Worm (Caenorhabditis elegans) whole organism, L4/young adult: ENCODE data around the gene ugt-43.

Source experiments
- W03F9.2 ChIP-seq: fragments of 150-350 bp; optimal IDR thresholded peaks from 2 replicates; lab custom pipeline; 2014; ENCODE audit warnings: missing biosample characterization, missing genetic modification characterization
- dao-5 ChIP-seq: sonication (generic microtip); optimal IDR thresholded peaks from 2 replicates; lab custom pipeline; 2016; ENCODE audit warnings: missing genotype, missing genetic modification characterization, moderate library complexity, missing compliant biosample characterization
- him-1 ChIP-seq: sonication (generic microtip); optimal IDR thresholded peaks from 2 replicates; lab custom pipeline; 2016; ENCODE audit warnings: missing genotype, missing genetic modification reagents, missing genetic modification characterization, missing compliant biosample characterization

DNA sequence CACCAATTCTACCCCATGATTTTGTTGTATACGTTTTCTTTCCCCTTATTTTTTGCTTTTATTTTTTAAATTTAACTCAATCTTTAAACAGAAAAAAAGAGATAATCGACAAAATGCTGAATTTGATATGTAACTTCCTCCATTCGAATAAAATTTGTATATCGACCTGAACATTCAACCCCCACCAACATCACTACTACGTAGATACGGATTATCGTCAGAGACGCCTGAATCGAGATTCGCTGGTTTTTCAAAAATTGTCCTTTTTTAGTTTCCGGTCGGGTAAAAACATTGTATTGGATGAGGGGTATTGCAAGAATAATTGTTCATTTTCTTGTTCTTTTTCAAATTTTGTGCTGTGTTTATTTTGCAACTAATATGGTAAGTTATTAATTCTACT lies 8.1 kb downstream of the ugt-43 start, which contains the start of gene bgnt-1.1:
- TF ChIP-seq dao-5 (tag; lab: Kevin White, UChicago) (no peak), W03F9.2 (no peak), him-1 (tag; lab: Kevin White, UChicago) (no peak)
